Worm (Caenorhabditis elegans) whole organism, L3 larva: ENCODE results near the gene nlp-66.

Source experiments
- R02D3.7 ChIP-seq: fragments of 150-350 bp; optimal IDR thresholded peaks from 2 replicates; lab custom pipeline; 2014; ENCODE audit warnings: missing biosample characterization, missing genetic modification characterization
- ceh-82 ChIP-seq: fragments of 150-350 bp; optimal IDR thresholded peaks from 2 replicates; lab custom pipeline; 2014; ENCODE audit warnings: missing biosample characterization, missing genetic modification characterization
- elt-1 ChIP-seq: fragments of 150-350 bp; optimal IDR thresholded peaks from 2 replicates; lab custom pipeline; 2014; ENCODE audit warnings: missing biosample characterization, missing genetic modification characterization
- mdl-1 ChIP-seq: fragments of 150-350 bp; optimal IDR thresholded peaks from 2 replicates; lab custom pipeline; 2014; ENCODE audit warnings: missing biosample characterization, missing genetic modification characterization
- nhr-11 ChIP-seq: fragments of 150-350 bp; optimal IDR thresholded peaks from 2 replicates; lab custom pipeline; 2014; ENCODE audit warnings: missing biosample characterization, missing genetic modification characterization
- nhr-77 ChIP-seq: fragments of 150-350 bp; optimal IDR thresholded peaks from 2 replicates; lab custom pipeline; 2014; ENCODE audit warnings: missing biosample characterization, missing genetic modification characterization
- pha-4 ChIP-seq: fragments of 150-350 bp; optimal IDR thresholded peaks from 2 replicates; lab custom pipeline; 2014; ENCODE audit warnings: missing biosample characterization, missing genetic modification reagents, missing genetic modification characterization
- tbx-2 ChIP-seq: sonication (generic microtip); optimal IDR thresholded peaks from 2 replicates; lab custom pipeline; 2016; ENCODE audit warnings: mild to moderate bottlenecking, missing genetic modification characterization, missing compliant biosample characterization

DNA sequence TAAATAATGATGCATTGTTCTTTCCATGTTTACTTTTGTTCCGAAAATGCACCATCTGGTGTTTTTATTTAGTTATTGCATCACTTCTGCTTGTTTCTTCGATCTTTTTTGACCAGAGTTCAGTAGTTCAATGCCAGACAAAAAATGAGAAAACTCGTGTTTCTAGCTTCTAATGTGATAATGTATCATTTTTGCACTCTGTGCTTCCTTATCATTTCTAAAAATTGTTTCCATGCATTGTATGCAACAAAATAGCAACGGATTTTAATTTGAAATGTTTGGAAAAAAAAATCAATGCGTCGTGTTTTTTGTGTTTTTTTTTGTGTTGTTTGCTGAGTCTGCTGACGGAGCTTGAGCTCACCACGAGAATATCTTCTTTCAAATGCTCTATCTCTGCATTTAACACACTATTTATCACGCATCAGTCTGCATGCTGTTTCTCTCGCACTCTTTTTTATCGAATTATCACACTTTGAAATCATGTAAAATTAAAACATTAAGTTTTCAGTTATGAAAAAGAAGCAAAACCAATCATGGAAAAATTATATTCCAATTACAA lies 36.4 kb downstream of the nlp-66 start, which contains the start of gene sulp-7:
- TF ChIP-seq nhr-11 (tag; lab: Kevin White, UChicago) (no peak), elt-1 (tag; lab: Kevin White, UChicago) (no peak), nhr-77 (tag; lab: Kevin White, UChicago) (no peak), tbx-2 (no peak), R02D3.7 (no peak), ceh-82 (tag; lab: Kevin White, UChicago) (no peak), pha-4 (tag; lab: Kevin White, UChicago) (peak; percentile 23), mdl-1 (tag; lab: Kevin White, UChicago) (no peak)
